Worm (Caenorhabditis elegans) whole organism, young adult: ENCODE results near the gene F36H5.14.
"Not testable (repeated sequence)": the region's sequence is repeated elsewhere in the genome, so short reads cannot be mapped to it uniquely, and the experiment has no call there.

ENCODE experiments used
- B0261.1 ChIP-seq: sonication (generic microtip); optimal IDR thresholded peaks from 2 replicates; lab custom pipeline; 2016; ENCODE audit warnings: mild to moderate bottlenecking, missing genetic modification characterization, moderate library complexity, missing compliant biosample characterization
- C06A6.2 ChIP-seq: fragments of 200-800 bp; sonication (Bioruptor generic); conservative IDR thresholded peaks from 2 replicates; pipeline ENCODE4 v1.3.6; 2022; ENCODE audit warnings: missing genetic modification characterization, missing compliant biosample characterization
- F10E7.11 ChIP-seq: sonication (generic microtip); optimal IDR thresholded peaks from 2 replicates; lab custom pipeline; 2017; ENCODE audit warnings: mild to moderate bottlenecking, missing genetic modification characterization, moderate library complexity, missing compliant biosample characterization
- F33H1.4 ChIP-seq: fragments of 200-800 bp; sonication (Bioruptor generic); IDR thresholded peaks from 2 replicates; pipeline ENCODE4 v1.3.6; 2022; ENCODE audit warnings: missing genetic modification reagents, missing genetic modification characterization, missing compliant biosample characterization
- F49E8.2 ChIP-seq: sonication (generic microtip); optimal IDR thresholded peaks from 3 replicates; lab custom pipeline; 2017; ENCODE audit warnings: missing genetic modification characterization, mild to moderate bottlenecking, missing compliant biosample characterization, antibody characterized with exemption, moderate library complexity; ENCODE audit not compliant: insufficient read depth
- F52B5.7 ChIP-seq: sonication (generic microtip); optimal IDR thresholded peaks from 2 replicates; lab custom pipeline; 2016; ENCODE audit warnings: mild to moderate bottlenecking, missing genetic modification characterization, missing compliant biosample characterization
- Y53F4B.3 ChIP-seq: fragments of 200-800 bp; sonication (Bioruptor generic); IDR thresholded peaks from 2 replicates; pipeline ENCODE4 v1.3.6; 2022; ENCODE audit warnings: missing genetic modification reagents, missing genetic modification characterization, missing compliant biosample characterization
- ama-1 ChIP-seq, 3 experiments: fragments of 150-350 bp in 1 of 3; sonication (generic microtip) in 2 of 3; optimal IDR thresholded peaks; 2 replicates each; lab custom pipeline; 2014 to 2018; ENCODE audit warnings: missing biosample characterization in 2 of 3, missing genetic modification characterization in 2 of 3, missing genetic modification reagents in 2 of 3
- aptf-2 ChIP-seq: fragments of 200-800 bp; sonication (Bioruptor generic); conservative IDR thresholded peaks from 2 replicates; pipeline ENCODE4 v1.3.6; 2022; ENCODE audit warnings: missing genetic modification reagents, missing genetic modification characterization, missing compliant biosample characterization
- atf-7 ChIP-seq: sonication (generic microtip); optimal IDR thresholded peaks from 2 replicates; lab custom pipeline; 2017; ENCODE audit warnings: mild to moderate bottlenecking, missing genetic modification characterization, missing compliant biosample characterization
- athp-1 ChIP-seq: sonication (generic microtip); optimal IDR thresholded peaks from 2 replicates; lab custom pipeline; 2017; ENCODE audit warnings: mild to moderate bottlenecking, missing genetic modification characterization, missing compliant biosample characterization
- attf-3 ChIP-seq: fragments of 200-800 bp; sonication (Bioruptor generic); conservative IDR thresholded peaks from 2 replicates; pipeline ENCODE4 v1.3.6; 2022; ENCODE audit warnings: missing genetic modification reagents, missing genetic modification characterization, missing compliant biosample characterization
- dox-1 ChIP-seq: fragments of 200-800 bp; sonication (Bioruptor generic); IDR thresholded peaks from 2 replicates; pipeline ENCODE4 v1.3.6; 2022; ENCODE audit warnings: missing genetic modification reagents, missing genetic modification characterization, missing compliant biosample characterization
- dpl-1 ChIP-seq: fragments of 150-350 bp; optimal IDR thresholded peaks from 2 replicates; lab custom pipeline; 2014; ENCODE audit warnings: missing biosample characterization, missing genetic modification reagents, missing genetic modification characterization
- egl-18 ChIP-seq: fragments of 200-800 bp; sonication (Bioruptor generic); IDR thresholded peaks from 2 replicates; pipeline ENCODE4 v1.3.6; 2022; ENCODE audit warnings: missing genetic modification reagents, missing genetic modification characterization, missing compliant biosample characterization
- egl-44 ChIP-seq: fragments of 200-800 bp; sonication (Bioruptor generic); IDR thresholded peaks from 2 replicates; pipeline ENCODE4 v1.3.6; 2022; ENCODE audit warnings: missing genetic modification reagents, missing genetic modification characterization, missing compliant biosample characterization
- ekl-4 ChIP-seq: fragments of 200-800 bp; sonication (Bioruptor generic); IDR thresholded peaks from 2 replicates; pipeline ENCODE4 v1.3.6; 2022; ENCODE audit warnings: missing genetic modification reagents, missing genetic modification characterization, missing compliant biosample characterization
- ets-4 ChIP-seq: fragments of 200-800 bp; sonication (Bioruptor generic); optimal IDR thresholded peaks from 2 replicates; lab custom pipeline; 2018; ENCODE audit warnings: mild to moderate bottlenecking, missing genetic modification characterization, missing compliant biosample characterization
- him-1 ChIP-seq: sonication (generic microtip); optimal IDR thresholded peaks from 2 replicates; lab custom pipeline; 2016; ENCODE audit warnings: missing genotype, missing genetic modification reagents, missing genetic modification characterization, missing compliant biosample characterization
- hmg-1.2 ChIP-seq: fragments of 200-800 bp; sonication (Bioruptor generic); IDR thresholded peaks from 2 replicates; pipeline ENCODE4 v1.3.6; 2022; ENCODE audit warnings: missing genetic modification reagents, missing genetic modification characterization, missing compliant biosample characterization
- let-526 ChIP-seq: fragments of 200-800 bp; sonication (Bioruptor generic); IDR thresholded peaks from 2 replicates; pipeline ENCODE4 v1.3.6; 2022; ENCODE audit warnings: missing genetic modification reagents, missing genetic modification characterization, missing compliant biosample characterization
- lsl-1 ChIP-seq: fragments of 200-800 bp; sonication (Bioruptor generic); optimal IDR thresholded peaks from 2 replicates; lab custom pipeline; 2018; ENCODE audit warnings: mild to moderate bottlenecking, missing genetic modification characterization, moderate library complexity, missing compliant biosample characterization
- madf-3 ChIP-seq: fragments of 200-800 bp; sonication (Bioruptor generic); IDR thresholded peaks from 2 replicates; pipeline ENCODE4 v1.3.6; 2022; ENCODE audit warnings: missing genetic modification reagents, missing genetic modification characterization, missing compliant biosample characterization
- nfya-2 ChIP-seq: fragments of 200-800 bp; sonication (Bioruptor generic); IDR thresholded peaks from 2 replicates; pipeline ENCODE4 v1.3.6; 2022; ENCODE audit warnings: missing genetic modification reagents, missing genetic modification characterization, missing compliant biosample characterization
- nhr-80 ChIP-seq: sonication (generic microtip); optimal IDR thresholded peaks from 2 replicates; lab custom pipeline; 2016; ENCODE audit warnings: missing genetic modification characterization, missing compliant biosample characterization
- nhr-90 ChIP-seq: sonication (generic microtip); optimal IDR thresholded peaks from 2 replicates; lab custom pipeline; 2016; ENCODE audit warnings: missing genotype, mild to moderate bottlenecking, missing genetic modification characterization, missing compliant biosample characterization
- pbrm-1 ChIP-seq: fragments of 200-800 bp; sonication (Bioruptor generic); IDR thresholded peaks from 2 replicates; pipeline ENCODE4 v1.3.6; 2022; ENCODE audit warnings: missing genetic modification reagents, missing genetic modification characterization, missing compliant biosample characterization
- rcor-1 ChIP-seq: fragments of 200-800 bp; sonication (Bioruptor generic); IDR thresholded peaks from 2 replicates; pipeline ENCODE4 v1.3.6; 2022; ENCODE audit warnings: missing genetic modification reagents, missing genetic modification characterization, missing compliant biosample characterization
- rec-8 ChIP-seq, 2 experiments: sonication (generic microtip); optimal IDR thresholded peaks; 2 replicates each; lab custom pipeline; 2016; ENCODE audit warnings: mild to moderate bottlenecking in 2 of 2, missing genetic modification characterization in 2 of 2, missing genetic modification reagents in 2 of 2, missing genotype in 2 of 2, missing biosample characterization in 1 of 2, missing compliant biosample characterization in 1 of 2, moderate library complexity in 1 of 2
- repo-1 ChIP-seq: sonication (generic microtip); optimal IDR thresholded peaks from 2 replicates; lab custom pipeline; 2017; ENCODE audit warnings: mild to moderate bottlenecking, missing genetic modification characterization, missing compliant biosample characterization
- rpc-1 ChIP-seq, 2 experiments: fragments of 150-350 bp in 1 of 2; sonication (generic microtip) in 1 of 2; optimal IDR thresholded peaks; 2 replicates each; lab custom pipeline; 2014 to 2018; ENCODE audit warnings: missing biosample characterization in 1 of 2, missing genetic modification characterization in 1 of 2, missing genetic modification reagents in 1 of 2, missing genotype in 1 of 2
- sdz-38 ChIP-seq: sonication (generic microtip); optimal IDR thresholded peaks from 2 replicates; lab custom pipeline; 2016; ENCODE audit warnings: missing genotype, missing genetic modification characterization, missing compliant biosample characterization
- sea-2 ChIP-seq: fragments of 200-800 bp; sonication (Bioruptor generic); IDR thresholded peaks from 2 replicates; pipeline ENCODE4 v1.3.6; 2022; ENCODE audit warnings: missing genetic modification characterization, missing compliant biosample characterization
- snpc-1.3 ChIP-seq: sonication (generic microtip); optimal IDR thresholded peaks from 2 replicates; lab custom pipeline; 2017; ENCODE audit warnings: missing genetic modification characterization, mild to moderate bottlenecking, missing compliant biosample characterization, antibody characterized with exemption, moderate library complexity, missing genotype, missing genetic modification reagents; ENCODE audit not compliant: insufficient read depth
- unc-62 ChIP-seq: fragments of 150-350 bp; optimal IDR thresholded peaks from 2 replicates; lab custom pipeline; 2014; ENCODE audit warnings: missing biosample characterization, missing genetic modification reagents, missing genetic modification characterization
- zim-3 ChIP-seq: sonication (generic microtip); optimal IDR thresholded peaks from 2 replicates; lab custom pipeline; 2017; ENCODE audit warnings: mild to moderate bottlenecking, missing genetic modification characterization, moderate library complexity, missing compliant biosample characterization
- ztf-22 ChIP-seq: fragments of 200-800 bp; sonication (Bioruptor generic); optimal IDR thresholded peaks from 2 replicates; lab custom pipeline; 2018; ENCODE audit warnings: mild to moderate bottlenecking, missing genetic modification characterization, moderate library complexity, missing compliant biosample characterization
- ztf-3 ChIP-seq: fragments of 200-800 bp; sonication (Bioruptor generic); optimal IDR thresholded peaks from 2 replicates; lab custom pipeline; 2018; ENCODE audit warnings: mild to moderate bottlenecking, missing genetic modification characterization, missing compliant biosample characterization
- ztf-6 ChIP-seq: fragments of 200-800 bp; sonication (Bioruptor generic); IDR thresholded peaks from 2 replicates; pipeline ENCODE4 v1.3.6; 2022; ENCODE audit warnings: missing genetic modification reagents, missing genetic modification characterization, missing compliant biosample characterization

F36H5.14 gene

ce11 chrII:1775234-1775633 is at the start of gene F36H5.14:
TSS of gene F36H5.14 (plus strand) at chrII:1775534.
- not testable (repeated sequence) for TF ChIP-seq atf-7 (tag; lab: Kevin White, UChicago); athp-1; F33H1.4 (GFP tag; lab: Robert Waterston, UW)

DNA sequence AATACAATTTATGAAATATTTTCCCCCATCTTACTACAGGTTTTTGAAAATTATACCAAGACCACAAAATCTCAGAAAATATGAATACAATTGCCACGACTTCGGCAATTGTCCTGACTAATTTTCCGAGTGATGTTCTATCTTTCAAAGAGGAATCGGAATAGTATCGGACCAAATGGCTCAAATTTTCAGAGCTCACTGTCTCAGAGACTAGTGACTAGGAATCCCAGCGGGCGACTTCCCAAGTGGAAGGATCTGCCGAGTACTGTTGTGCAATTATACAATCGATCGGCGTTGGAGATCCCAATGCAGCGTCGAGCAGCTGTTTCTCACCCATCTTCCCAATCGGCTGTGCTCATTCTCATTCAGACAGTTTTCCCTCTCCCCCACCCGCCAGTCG is 49.6 kb upstream of the F36H5.14 start, which contains the start of gene F45C12.17:
TSS of gene F45C12.17 (plus strand) at position 377 of the 400 bp plus-strand sequence.
- no peak for TF ChIP-seq ama-1 (optimal IDR thresholded peaks at IDR 0.05; lab: Kevin White, UChicago)
- TF ChIP-seq ama-1 (GFP tag; optimal IDR thresholded peaks at IDR 0.05; lab: Kevin White, UChicago), result no peak
- no peak for TF ChIP-seq rcor-1
- no peak for TF ChIP-seq zim-3 (tag; lab: Kevin White, UChicago)
- TF ChIP-seq sdz-38, result no peak
- no peak for TF ChIP-seq ekl-4 (GFP tag; lab: Robert Waterston, UW)
- TF ChIP-seq egl-18 (GFP tag; lab: Robert Waterston, UW), result no peak
- no peak for TF ChIP-seq F49E8.2 (tag; lab: Kevin White, UChicago)

DNA sequence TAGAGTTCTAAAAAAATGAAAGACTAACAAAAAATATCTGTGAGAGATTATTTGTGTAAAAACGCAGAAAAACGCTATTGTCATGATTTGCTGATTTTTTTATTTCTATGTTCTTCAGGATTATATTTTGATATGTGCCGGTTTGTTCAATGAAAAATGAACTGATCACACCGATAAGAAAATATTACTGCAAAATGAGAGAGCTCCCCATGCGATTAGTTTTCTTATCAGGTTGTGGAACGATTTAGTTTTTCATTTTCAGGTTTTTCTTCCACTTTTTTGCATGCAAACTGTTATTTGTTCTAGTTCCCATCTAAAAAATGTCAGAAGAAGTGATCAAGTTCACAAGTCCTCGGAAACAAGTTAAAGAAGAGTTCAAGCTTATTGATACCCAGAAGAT is 47.1 kb upstream of the F36H5.14 start, which contains the start of gene btb-9:
TSS of gene btb-9 (plus strand) at position 254 of the 400 bp plus-strand sequence.
- peak; percentile 30; the same call in 1 of the 2 replicates for TF ChIP-seq hmg-1.2
- TF ChIP-seq atf-7 (tag; lab: Kevin White, UChicago), result no peak
- TF ChIP-seq F52B5.7 (tag; lab: Kevin White, UChicago), result no peak
- peak; percentile 83 for TF ChIP-seq nhr-80 (tag; lab: Kevin White, UChicago)
- TF ChIP-seq dox-1 (GFP tag; lab: Robert Waterston, UW), result peak; percentile 37; the same call in 1 of the 2 replicates

DNA sequence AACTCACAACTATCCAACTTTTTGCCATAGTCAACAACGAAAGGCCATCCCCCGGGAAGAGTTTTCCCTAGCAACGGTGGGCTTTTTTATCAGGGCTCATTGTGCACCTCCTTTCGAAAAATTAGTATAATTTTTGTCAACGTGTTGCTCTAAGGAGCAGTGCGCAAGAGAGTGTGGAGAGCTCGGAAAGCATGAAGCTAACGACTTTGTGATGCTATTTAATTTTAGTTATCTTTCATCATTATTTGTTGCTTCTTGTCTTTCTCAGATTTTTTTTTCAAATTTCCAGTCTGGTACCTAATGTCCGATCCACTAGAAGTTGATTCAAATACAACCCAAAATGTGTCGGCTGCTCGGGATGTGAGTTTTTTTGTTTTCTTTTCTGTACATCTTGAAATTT is 45.2 kb upstream of the F36H5.14 start, which contains the start of gene ceh-81:
TSS of gene ceh-81 (plus strand) at position 301 of the 400 bp plus-strand sequence.
- no peak for TF ChIP-seq ztf-22 (GFP tag; lab: Kevin White, UChicago)
- no peak for TF ChIP-seq egl-44 (GFP tag; lab: Robert Waterston, UW)
- TF ChIP-seq nhr-90 (tag; lab: Kevin White, UChicago), result no peak
- TF ChIP-seq F10E7.11, result no peak
- TF ChIP-seq pbrm-1 (GFP tag; lab: Robert Waterston, UW), result no peak
- no peak for TF ChIP-seq sea-2 (GFP tag; lab: Robert Waterston, UW)
- TF ChIP-seq ztf-3 (GFP tag; lab: Kevin White, UChicago), result no peak
- no peak for TF ChIP-seq rpc-1 (optimal IDR thresholded peaks at IDR 0.05; lab: Kevin White, UChicago)
- no peak for TF ChIP-seq rpc-1 (tag; optimal IDR thresholded peaks at IDR 0.05; lab: Kevin White, UChicago)
- TF ChIP-seq snpc-1.3, result no peak
- TF ChIP-seq dpl-1 (GFP tag; lab: Kevin White, UChicago), result no peak
- TF ChIP-seq madf-3 (GFP tag; lab: Robert Waterston, UW), result no peak

DNA sequence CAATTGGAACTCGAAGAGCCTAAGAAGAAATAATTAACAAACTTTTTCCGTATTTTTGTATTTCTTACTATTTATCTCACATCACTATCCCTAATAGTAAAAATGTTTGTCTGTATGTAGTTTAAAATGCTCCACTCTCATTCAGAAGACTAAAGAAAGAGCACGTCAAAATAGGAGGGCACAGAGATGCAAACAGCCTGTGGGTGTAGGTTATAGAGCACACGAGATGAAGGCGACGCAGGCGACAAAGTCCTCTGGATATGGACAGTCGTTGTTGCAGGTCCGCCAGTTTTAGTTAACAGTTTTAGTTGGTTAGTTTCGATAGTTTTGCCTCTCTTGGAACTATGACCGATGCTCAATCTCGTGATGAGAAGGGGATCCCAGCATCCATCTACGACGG is 43.4 kb upstream of the F36H5.14 start, which contains the start of gene ceh-82:
TSS of gene ceh-82 (plus strand) at position 301 of the 400 bp plus-strand sequence.
- TF ChIP-seq rec-8 (tag; optimal IDR thresholded peaks at IDR 0.05; lab: Kevin White, UChicago), result no peak
- no peak for TF ChIP-seq lsl-1 (GFP tag; lab: Kevin White, UChicago)
- no peak for TF ChIP-seq ama-1 (optimal IDR thresholded peaks at IDR 0.05; lab: Kevin White, UChicago)
- TF ChIP-seq ama-1 (GFP tag; optimal IDR thresholded peaks at IDR 0.05; lab: Kevin White, UChicago), result no peak
- no peak for TF ChIP-seq ets-4 (GFP tag; lab: Kevin White, UChicago)
- TF ChIP-seq C06A6.2 (GFP tag; lab: Robert Waterston, UW), result no peak
- TF ChIP-seq attf-3 (GFP tag; lab: Robert Waterston, UW), result no peak
- TF ChIP-seq nfya-2 (GFP tag; lab: Robert Waterston, UW), result no peak
- no peak for TF ChIP-seq unc-62 (GFP tag; lab: Kevin White, UChicago)
- no peak for TF ChIP-seq ztf-6 (GFP tag; lab: Robert Waterston, UW)
- no peak for TF ChIP-seq B0261.1
- no peak for TF ChIP-seq repo-1 (tag; lab: Kevin White, UChicago)
- no peak for TF ChIP-seq let-526 (GFP tag; lab: Robert Waterston, UW)
- TF ChIP-seq him-1, result no peak
- no peak for TF ChIP-seq rcor-1
- TF ChIP-seq aptf-2 (GFP tag; lab: Robert Waterston, UW), result no peak
- TF ChIP-seq Y53F4B.3 (GFP tag; lab: Robert Waterston, UW), result no peak
